Fruit fly (Drosophila melanogaster) whole organism, wandering third instar larva: ENCODE data around the gene CG45095.

Experiments
- Abd-B ChIP-seq: fragments of >200 bp; optimal IDR thresholded peaks from 2 replicates; lab custom pipeline; 2017; ENCODE audit warnings: missing biosample characterization, missing genetic modification characterization
- CG32264 ChIP-seq: fragments of 200-800 bp; sonication (Bioruptor generic); optimal IDR thresholded peaks from 2 replicates; lab custom pipeline; 2016; ENCODE audit warnings: missing biosample characterization, missing genetic modification characterization
- CG9705 ChIP-seq: fragments of 200-800 bp; sonication (Bioruptor generic); optimal IDR thresholded peaks from 2 replicates; lab custom pipeline; 2018; ENCODE audit warnings: missing biosample characterization, mild to moderate bottlenecking, missing genetic modification characterization
- Dif ChIP-seq: fragments of 200-275, 200-300 bp; sonication (Bioruptor generic); optimal IDR thresholded peaks from 2 replicates; lab custom pipeline; 2018; ENCODE audit warnings: missing biosample characterization, missing genetic modification characterization; ENCODE audit not compliant: partially characterized antibody
- GATAd ChIP-seq: sonication (Bioruptor generic); optimal IDR thresholded peaks from 2 replicates; lab custom pipeline; 2016; ENCODE audit warnings: missing biosample characterization, missing genetic modification characterization
- HLH106 ChIP-seq: fragments of 200-800 bp; optimal IDR thresholded peaks from 3 replicates; lab custom pipeline; 2019; ENCODE audit warnings: missing biosample characterization, mild to moderate bottlenecking, missing genetic modification characterization, moderate library complexity
- Hnf4 ChIP-seq: fragments of 200-800 bp; sonication (Bioruptor generic); optimal IDR thresholded peaks from 2 replicates; lab custom pipeline; 2016; ENCODE audit warnings: missing biosample characterization, mild to moderate bottlenecking, missing genetic modification characterization
- Hr78 ChIP-seq: fragments of >200 bp; optimal IDR thresholded peaks from 2 replicates; lab custom pipeline; 2017; ENCODE audit warnings: missing biosample characterization, missing genetic modification characterization
- Hr83 ChIP-seq: fragments of 200-300 bp; sonication (Bioruptor generic); optimal IDR thresholded peaks from 2 replicates; lab custom pipeline; 2016; ENCODE audit warnings: missing biosample characterization, mild to moderate bottlenecking, missing genetic modification characterization, moderate library complexity; ENCODE audit not compliant: poor library complexity, severe bottlenecking
- Jra ChIP-seq: sonication (Bioruptor generic); optimal IDR thresholded peaks from 2 replicates; lab custom pipeline; 2016; ENCODE audit warnings: missing biosample characterization, missing genetic modification characterization
- Mio ChIP-seq: sonication (Bioruptor generic); optimal IDR thresholded peaks from 2 replicates; lab custom pipeline; 2016; ENCODE audit warnings: missing biosample characterization, missing genetic modification characterization
- Myc ChIP-seq: fragments of >200 bp; optimal IDR thresholded peaks from 2 replicates; lab custom pipeline; 2017
- N ChIP-seq: fragments of >200 bp; optimal IDR thresholded peaks from 2 replicates; lab custom pipeline; 2018; ENCODE audit warnings: missing biosample characterization, missing external identifiers, missing genetic modification characterization
- Rel ChIP-seq, 2 experiments: fragments of 200-800 bp; sonication (Bioruptor generic) in 1 of 2; optimal IDR thresholded peaks; 2 replicates in 1 of 2; 3 replicates in 1 of 2; lab custom pipeline; 2016 to 2019; ENCODE audit warnings: mild to moderate bottlenecking in 2 of 2, missing biosample characterization in 2 of 2, missing genetic modification characterization in 2 of 2, moderate library complexity in 1 of 2
- Sp1 ChIP-seq: fragments of 200-800 bp; sonication (Bioruptor generic); optimal IDR thresholded peaks from 3 replicates; lab custom pipeline; 2019; ENCODE audit warnings: missing biosample characterization, mild to moderate bottlenecking, missing genetic modification characterization, moderate library complexity
- Vsx2 ChIP-seq: fragments of 200-300, 225-300 bp; sonication (Bioruptor generic); optimal IDR thresholded peaks from 2 replicates; lab custom pipeline; 2018; ENCODE audit warnings: missing biosample characterization, missing genetic modification characterization; ENCODE audit not compliant: partially characterized antibody
- brk ChIP-seq: fragments of 200-800 bp; sonication (Bioruptor generic); optimal IDR thresholded peaks from 2 replicates; lab custom pipeline; 2016; ENCODE audit warnings: missing biosample characterization, mild to moderate bottlenecking, missing genetic modification characterization
- dl ChIP-seq, 2 experiments: fragments of 175-275, 200-275 bp in 1 of 2; fragments of 200-275 bp in 1 of 2; sonication (Bioruptor generic); optimal IDR thresholded peaks; lab custom pipeline; 2018; ENCODE audit warnings: mild to moderate bottlenecking in 2 of 2, missing biosample characterization in 2 of 2, missing genetic modification characterization in 2 of 2, moderate library complexity in 2 of 2; ENCODE audit not compliant: partially characterized antibody in 2 of 2, insufficient read depth in 1 of 2
- fru ChIP-seq: fragments of 200-800 bp; sonication (Bioruptor generic); optimal IDR thresholded peaks from 3 replicates; lab custom pipeline; 2016; ENCODE audit warnings: missing biosample characterization, mild to moderate bottlenecking, missing genetic modification characterization
- jim ChIP-seq: fragments of 175-275, 200-325 bp; sonication (Bioruptor generic); optimal IDR thresholded peaks from 2 replicates; lab custom pipeline; 2016; ENCODE audit warnings: missing biosample characterization, mild to moderate bottlenecking, missing genetic modification characterization
- lola ChIP-seq: fragments of >200 bp; optimal IDR thresholded peaks from 2 replicates; lab custom pipeline; 2017; ENCODE audit warnings: missing biosample characterization, missing genetic modification characterization
- pan ChIP-seq: fragments of >200 bp; optimal IDR thresholded peaks from 2 replicates; lab custom pipeline; 2017
- rgr ChIP-seq: fragments of 200-800 bp; sonication (Bioruptor generic); optimal IDR thresholded peaks from 3 replicates; lab custom pipeline; 2016; ENCODE audit warnings: missing biosample characterization, mild to moderate bottlenecking, missing genetic modification characterization
- tai ChIP-seq: sonication (Bioruptor generic); optimal IDR thresholded peaks from 2 replicates; lab custom pipeline; 2016; ENCODE audit warnings: missing biosample characterization, missing genetic modification characterization
- usp ChIP-seq: fragments of >200 bp; optimal IDR thresholded peaks from 2 replicates; lab custom pipeline; 2017; ENCODE audit warnings: missing biosample characterization, missing genetic modification characterization
- woc ChIP-seq: sonication (Bioruptor generic); optimal IDR thresholded peaks from 2 replicates; lab custom pipeline; 2016; ENCODE audit warnings: missing biosample characterization, mild to moderate bottlenecking, missing genetic modification characterization

The CG45095 gene

DNA sequence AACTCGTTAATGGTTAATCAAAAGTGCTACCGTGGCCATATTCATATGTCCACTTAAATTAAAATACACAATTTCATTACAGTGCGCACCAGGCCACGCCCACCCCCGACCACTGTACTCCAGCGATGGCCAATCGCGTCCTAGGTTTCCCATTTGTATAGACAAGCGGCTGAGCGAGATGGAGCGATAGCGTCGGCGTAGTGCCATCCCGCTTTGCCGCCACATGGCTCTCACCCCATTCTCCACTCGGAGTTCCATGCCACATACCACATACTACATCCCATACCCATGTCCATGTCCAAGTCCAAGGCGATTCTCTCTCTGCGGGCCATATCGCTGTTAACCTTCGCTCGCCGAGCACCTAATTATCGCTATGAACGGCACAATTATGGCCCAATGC is 21.9 kb upstream of the CG45095 start:
- TF ChIP-seq Hr83 (GFP tag; lab: Kevin White, UChicago) (peak; percentile 57), Dif (GFP tag; lab: Kevin White, UChicago) (peak; percentile 40), pan (lab: Kevin White, UChicago) (no peak)

DNA sequence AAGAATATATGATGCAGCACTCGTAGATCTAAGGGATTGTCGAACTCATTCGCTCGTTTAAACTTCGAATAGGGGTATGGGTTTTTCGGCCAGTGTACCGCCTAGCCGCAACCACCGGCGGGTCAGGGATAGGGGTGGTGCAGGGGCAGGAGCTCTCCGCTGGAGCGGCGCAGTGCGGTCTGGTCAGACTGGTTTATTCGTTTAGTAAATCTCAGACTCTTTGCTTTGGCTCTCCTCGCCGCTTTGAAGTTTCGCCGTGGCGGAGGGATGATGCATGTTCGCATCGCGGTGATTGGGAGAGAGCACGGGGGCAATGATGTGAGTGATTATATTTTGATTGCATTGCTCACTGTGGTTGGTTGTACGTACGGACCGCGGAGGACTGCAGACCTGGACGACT is 20.0 kb upstream of the CG45095 start, which contains the start of gene fd96Ca:
fd96Ca (plus strand) TSS at position 337 of the 400 bp plus-strand sequence.
- TF ChIP-seq CG9705 (GFP tag; lab: Kevin White, UChicago) (no peak), Dif (GFP tag; lab: Kevin White, UChicago) (peak; percentile 38), Vsx2 (peak; percentile 67), woc (GFP tag; lab: Kevin White, UChicago) (peak; percentile 38)
- TF ChIP-seq, all 38 proteins: peak for 3

DNA sequence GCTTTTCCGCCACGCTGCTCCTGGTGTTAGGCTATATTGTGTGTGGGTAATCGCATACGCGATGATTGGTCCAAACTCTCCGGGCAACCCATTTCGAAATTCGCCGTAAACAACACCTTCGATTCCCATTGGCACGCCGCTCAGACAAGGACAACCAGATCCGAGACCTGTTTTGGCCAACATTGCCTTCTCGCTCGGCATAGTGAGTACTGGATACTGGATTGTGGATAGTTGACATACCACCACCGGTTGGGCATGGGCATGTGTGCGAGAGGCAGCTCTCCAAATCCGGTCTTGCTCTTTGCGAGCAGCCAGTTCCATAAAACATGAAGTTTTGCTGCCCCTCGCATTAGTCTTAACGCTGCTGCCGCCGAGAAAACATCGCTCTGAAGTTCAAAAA is 7.7 kb upstream of the CG45095 start, which contains the start of gene fd96Cb:
fd96Cb (plus strand) TSS at position 374 of the 400 bp plus-strand sequence.
- TF ChIP-seq Rel (GFP tag; optimal IDR thresholded peaks at IDR 0.05; lab: Kevin White, UChicago) (no peak), Rel (tag; optimal IDR thresholded peaks at IDR 0.05; lab: Kevin White, UChicago) (peak; percentile 16), Dif (GFP tag; lab: Kevin White, UChicago) (peak; percentile 94), rgr (no peak), Vsx2 (peak; percentile 96), Jra (GFP tag; lab: Kevin White, UChicago) (no peak), dl (GFP tag; optimal IDR thresholded peaks at IDR 0.05; lab: Kevin White, UChicago; ENCODE audit: insufficient read depth in 1 of 2, partially characterized antibody in 2 of 2) (peak; percentile 30 to 74)

DNA sequence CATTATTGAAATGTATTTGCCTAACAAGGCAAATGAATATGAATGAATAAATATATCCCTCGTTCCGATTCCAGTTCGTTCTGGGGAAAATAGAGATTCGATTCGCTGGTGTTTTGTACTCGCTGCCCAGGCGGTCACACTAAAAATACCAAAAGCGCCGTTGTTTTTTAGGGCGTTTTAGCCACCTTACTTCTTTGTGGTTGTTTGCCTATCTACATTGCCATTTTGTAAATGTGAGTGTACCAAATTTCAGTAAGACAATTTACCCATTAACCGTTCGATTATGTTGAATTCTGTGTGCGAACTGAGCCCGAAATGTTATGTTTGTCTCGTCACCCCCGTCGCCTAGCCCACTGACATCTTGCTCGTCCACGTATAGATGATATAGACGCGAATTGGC is 4.9 kb upstream of the CG45095 start, which contains the start of the genes CG33095 and CG33096:
CG33095 (plus strand) TSS at position 187 of the 400 bp plus-strand sequence.
CG33096 (plus strand) TSS at position 187 of the 400 bp plus-strand sequence.
- TF ChIP-seq Dif (GFP tag; lab: Kevin White, UChicago) (peak; percentile 19), CG32264 (no peak), woc (GFP tag; lab: Kevin White, UChicago) (peak; percentile 62)

DNA sequence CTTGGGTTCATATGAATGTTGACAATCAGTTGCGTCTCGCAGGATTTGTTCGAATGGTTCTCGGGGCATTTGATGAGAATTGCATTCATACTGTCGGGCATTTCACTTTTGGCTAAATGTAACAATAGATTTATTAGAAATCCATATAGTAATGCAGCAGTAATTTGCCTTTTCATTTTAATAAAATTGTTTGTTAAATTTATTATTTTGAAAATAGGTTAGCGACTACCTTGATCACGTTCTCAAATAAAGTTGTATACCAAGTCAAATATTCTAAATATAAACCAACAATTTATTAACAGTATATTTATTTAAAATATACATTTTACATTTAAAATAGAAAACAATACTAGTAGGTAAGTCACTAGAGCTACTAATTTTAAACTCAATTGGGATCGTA is 6.6 kb downstream of the CG45095 start, which contains the start of gene CG34027:
CG34027 (minus strand) TSS at position 101 of the 400 bp plus-strand sequence.
- no peak for TF ChIP-seq usp (GFP tag; lab: Kevin White, UChicago)
- no peak for TF ChIP-seq CG9705 (GFP tag; lab: Kevin White, UChicago)
- no peak for TF ChIP-seq Hnf4 (GFP tag; lab: Kevin White, UChicago)
- TF ChIP-seq brk (GFP tag; lab: Kevin White, UChicago) = no peak
- no peak for TF ChIP-seq Hr78 (GFP tag; lab: Kevin White, UChicago)
- TF ChIP-seq GATAd (GFP tag; lab: Kevin White, UChicago) = no peak
- TF ChIP-seq N (GFP tag; lab: Kevin White, UChicago) = no peak
- no peak for TF ChIP-seq jim (GFP tag; lab: Kevin White, UChicago)
- no peak for TF ChIP-seq Mio (GFP tag; lab: Kevin White, UChicago)
- no peak for TF ChIP-seq HLH106

DNA sequence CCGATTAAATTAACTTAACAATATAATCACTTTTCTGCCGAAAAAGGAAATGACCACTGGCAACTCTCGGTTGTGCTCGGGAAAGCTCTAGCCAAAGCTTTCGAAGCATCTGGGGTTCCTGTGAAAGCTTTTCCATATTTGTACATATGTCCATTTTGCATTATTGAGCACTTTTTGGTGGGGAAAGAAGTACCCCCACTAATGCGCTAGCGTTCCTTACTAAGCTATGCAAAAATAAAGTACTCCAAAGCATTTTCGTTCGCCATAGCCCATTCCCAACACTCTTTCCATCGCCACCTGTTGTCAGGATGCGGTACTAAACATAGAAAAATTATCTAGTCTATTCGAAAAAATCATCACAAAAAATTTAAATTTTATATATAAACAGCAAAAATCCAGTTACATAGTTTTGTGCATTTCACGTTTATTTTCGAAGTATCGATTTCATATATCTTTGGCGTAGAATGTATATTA is 10.2 kb downstream of the CG45095 start, which contains the start of gene Nepl16:
Nepl16 (minus strand) TSS at position 51 of the 474 bp plus-strand sequence.
- TF ChIP-seq GATAd (GFP tag; lab: Kevin White, UChicago) (no peak), Abd-B (GFP tag; lab: Kevin White, UChicago) (no peak), fru (no peak), Hr83 (GFP tag; lab: Kevin White, UChicago) (no peak), CG32264 (no peak), Sp1 (GFP tag; lab: Kevin White, UChicago) (no peak)

DNA sequence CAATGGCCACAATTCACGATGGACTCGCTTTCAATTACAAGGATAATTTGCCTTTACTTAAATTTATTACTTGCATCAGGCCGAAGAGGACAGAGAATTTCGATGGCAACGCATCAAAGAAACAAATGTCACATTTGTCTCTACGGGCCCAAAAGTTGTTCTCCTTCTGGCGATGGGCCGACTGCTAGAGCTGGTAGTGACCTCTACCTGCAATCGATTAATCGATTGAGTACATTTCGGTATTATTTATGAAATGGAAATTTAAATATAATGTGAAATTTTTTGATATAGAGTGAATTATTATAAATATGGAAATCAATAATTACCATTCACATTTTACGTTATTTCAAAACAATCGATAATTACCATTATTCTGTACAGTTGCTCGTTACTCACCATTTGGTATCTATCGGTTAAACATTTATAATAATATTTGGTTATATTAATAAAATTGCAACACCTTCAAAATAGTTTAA is 20.4 kb downstream of the CG45095 start, which contains the start of the genes CG31510 and TTLL5:
CG31510 (minus strand) TSS at position 185 of the 476 bp plus-strand sequence.
TTLL5 (minus strand) TSS at position 185 of the 476 bp plus-strand sequence.
- peak; percentile 42 for TF ChIP-seq woc (GFP tag; lab: Kevin White, UChicago)
- TF ChIP-seq tai = peak; percentile 5
- TF ChIP-seq Hr78 (GFP tag; lab: Kevin White, UChicago) = no peak
- peak; percentile 30 for TF ChIP-seq lola (GFP tag; lab: Kevin White, UChicago)
- peak; percentile 25 for TF ChIP-seq Myc (lab: Kevin White, UChicago)
- peak; percentile 31 for TF ChIP-seq Hnf4 (GFP tag; lab: Kevin White, UChicago)
